Worm (Caenorhabditis elegans) whole organism, L1 larva: ENCODE measurements around the gene grl-25.

Experiments used
- C16A3.4 ChIP-seq: fragments of 150-350 bp; optimal IDR thresholded peaks from 2 replicates; lab custom pipeline; 2014; ENCODE audit warnings: missing biosample characterization, missing genetic modification characterization
- F16B12.6 ChIP-seq: fragments of 150-350 bp; optimal IDR thresholded peaks from 2 replicates; lab custom pipeline; 2014; ENCODE audit warnings: missing biosample characterization, missing genetic modification characterization
- aha-1 ChIP-seq: fragments of 150-350 bp; optimal IDR thresholded peaks from 2 replicates; lab custom pipeline; 2014; ENCODE audit warnings: missing biosample characterization, missing genetic modification characterization
- ceh-8 ChIP-seq: fragments of 200-800 bp; sonication (Bioruptor generic); optimal IDR thresholded peaks from 2 replicates; lab custom pipeline; 2018; ENCODE audit warnings: mild to moderate bottlenecking, missing genetic modification characterization, moderate library complexity, missing compliant biosample characterization
- ceh-82 ChIP-seq, 3 experiments: fragments of 150-350 bp in 1 of 3; sonication (generic microtip) in 2 of 3; optimal IDR thresholded peaks; 2 replicates each; lab custom pipeline; 2014 to 2017; ENCODE audit warnings: missing biosample characterization in 3 of 3, missing genetic modification characterization in 3 of 3
- ceh-90 ChIP-seq: sonication (generic microtip); optimal IDR thresholded peaks from 2 replicates; lab custom pipeline; 2016; ENCODE audit warnings: missing genetic modification characterization, missing compliant biosample characterization
- ces-1 ChIP-seq: fragments of 150-350 bp; optimal IDR thresholded peaks from 2 replicates; lab custom pipeline; 2014; ENCODE audit warnings: missing biosample characterization, missing genetic modification reagents, missing genetic modification characterization
- dpl-1 ChIP-seq, 3 experiments: fragments of 150-350 bp in 2 of 3; sonication (generic microtip) in 1 of 3; optimal IDR thresholded peaks; 2 replicates each; lab custom pipeline; 2014 to 2017; ENCODE audit warnings: missing biosample characterization in 3 of 3, missing genetic modification characterization in 3 of 3, missing genetic modification reagents in 3 of 3
- dsc-1 ChIP-seq: sonication (generic microtip); optimal IDR thresholded peaks from 2 replicates; lab custom pipeline; 2016; ENCODE audit warnings: mild to moderate bottlenecking, missing genetic modification characterization, missing compliant biosample characterization
- egl-27 ChIP-seq, 2 experiments: fragments of 150-350 bp in 1 of 2; sonication (generic microtip); optimal IDR thresholded peaks; 3 replicates each; lab custom pipeline; 2017 to 2018; ENCODE audit warnings: missing biosample characterization in 2 of 2, missing genetic modification characterization in 2 of 2, missing genetic modification reagents in 2 of 2
- elt-3 ChIP-seq, 6 experiments: fragments of 150-350 bp in 1 of 6; sonication (generic microtip); optimal IDR thresholded peaks; 2 replicates each; lab custom pipeline; 2017 to 2018; ENCODE audit warnings: missing biosample characterization in 6 of 6, missing genetic modification characterization in 6 of 6, inconsistent platforms in 1 of 6
- fkh-8 ChIP-seq: sonication (generic microtip); optimal IDR thresholded peaks from 2 replicates; lab custom pipeline; 2016; ENCODE audit warnings: mild to moderate bottlenecking, missing genetic modification characterization, missing compliant biosample characterization
- fos-1 ChIP-seq: fragments of 150-350 bp; optimal IDR thresholded peaks from 2 replicates; lab custom pipeline; 2014; ENCODE audit warnings: missing biosample characterization, missing genetic modification characterization
- grh-1 ChIP-seq: fragments of 200-800 bp; sonication (Bioruptor generic); IDR thresholded peaks from 2 replicates; pipeline ENCODE4 v1.3.6; 2022; ENCODE audit warnings: missing genetic modification reagents, missing genetic modification characterization, missing compliant biosample characterization
- hlh-4 ChIP-seq: sonication (generic microtip); optimal IDR thresholded peaks from 2 replicates; lab custom pipeline; 2016; ENCODE audit warnings: mild to moderate bottlenecking, missing genetic modification characterization, missing compliant biosample characterization
- hpl-2 ChIP-seq: fragments of 150-350 bp; optimal IDR thresholded peaks from 2 replicates; lab custom pipeline; 2014; ENCODE audit warnings: missing biosample characterization, missing genetic modification reagents, missing genetic modification characterization
- jun-1 ChIP-seq: fragments of 150-350 bp; optimal IDR thresholded peaks from 2 replicates; lab custom pipeline; 2014; ENCODE audit warnings: missing biosample characterization, missing genetic modification reagents, missing genetic modification characterization
- lin-14 ChIP-seq: fragments of 200-800 bp; sonication (Bioruptor generic); optimal IDR thresholded peaks from 2 replicates; lab custom pipeline; 2018; ENCODE audit warnings: mild to moderate bottlenecking, missing genetic modification characterization, moderate library complexity, missing compliant biosample characterization
- lin-39 ChIP-seq: fragments of 150-350 bp; optimal IDR thresholded peaks from 2 replicates; lab custom pipeline; 2014; ENCODE audit warnings: missing biosample characterization, missing genetic modification reagents, missing genetic modification characterization
- lir-3 ChIP-seq: sonication (generic microtip); optimal IDR thresholded peaks from 2 replicates; lab custom pipeline; 2016; ENCODE audit warnings: mild to moderate bottlenecking, missing genetic modification characterization, moderate library complexity, missing compliant biosample characterization; ENCODE audit not compliant: poor library complexity
- lsy-2 ChIP-seq, 2 experiments: fragments of 150-350 bp; optimal IDR thresholded peaks; 2 replicates each; lab custom pipeline; 2014; ENCODE audit warnings: missing biosample characterization in 2 of 2, missing genetic modification characterization in 2 of 2
- mab-9 ChIP-seq: fragments of 200-800 bp; sonication (Bioruptor generic); IDR thresholded peaks from 2 replicates; pipeline ENCODE4 v1.3.6; 2022; ENCODE audit warnings: missing genetic modification reagents, missing genetic modification characterization, missing compliant biosample characterization
- mdl-1 ChIP-seq, 2 experiments: fragments of 150-350 bp; optimal IDR thresholded peaks; 2 replicates each; lab custom pipeline; 2014 to 2017; ENCODE audit warnings: missing biosample characterization in 2 of 2, missing genetic modification characterization in 2 of 2, inconsistent platforms in 1 of 2
- mep-1 ChIP-seq: fragments of 150-350 bp; optimal IDR thresholded peaks from 2 replicates; lab custom pipeline; 2014; ENCODE audit warnings: missing biosample characterization, missing genetic modification characterization
- nhr-11 ChIP-seq: fragments of 150-350 bp; optimal IDR thresholded peaks from 2 replicates; lab custom pipeline; 2014; ENCODE audit warnings: missing biosample characterization, missing genetic modification characterization
- nhr-12 ChIP-seq: sonication (generic microtip); optimal IDR thresholded peaks from 2 replicates; lab custom pipeline; 2017; ENCODE audit warnings: missing biosample characterization, missing genetic modification characterization
- nhr-20 ChIP-seq: sonication (generic microtip); optimal IDR thresholded peaks from 2 replicates; lab custom pipeline; 2016; ENCODE audit warnings: mild to moderate bottlenecking, missing genetic modification characterization, missing compliant biosample characterization
- nhr-47 ChIP-seq: sonication (generic microtip); optimal IDR thresholded peaks from 2 replicates; lab custom pipeline; 2016; ENCODE audit warnings: mild to moderate bottlenecking, missing genetic modification characterization, moderate library complexity, missing compliant biosample characterization
- nhr-76 ChIP-seq: sonication (generic microtip); optimal IDR thresholded peaks from 2 replicates; lab custom pipeline; 2017; ENCODE audit warnings: missing biosample characterization, missing genetic modification characterization
- nhr-77 ChIP-seq: fragments of 150-350 bp; optimal IDR thresholded peaks from 2 replicates; lab custom pipeline; 2014; ENCODE audit warnings: missing biosample characterization, missing genetic modification characterization
- nhr-84 ChIP-seq: sonication (generic microtip); optimal IDR thresholded peaks from 2 replicates; lab custom pipeline; 2017; ENCODE audit warnings: missing biosample characterization, missing genetic modification characterization
- pax-3 ChIP-seq: fragments of 200-800 bp; sonication (Bioruptor generic); optimal IDR thresholded peaks from 2 replicates; lab custom pipeline; 2018; ENCODE audit warnings: mild to moderate bottlenecking, missing genetic modification characterization, moderate library complexity, missing compliant biosample characterization
- skn-1 ChIP-seq: fragments of 150-350 bp; optimal IDR thresholded peaks from 2 replicates; lab custom pipeline; 2014; ENCODE audit warnings: missing biosample characterization, missing genetic modification characterization
- sox-4 ChIP-seq: sonication (generic microtip); optimal IDR thresholded peaks from 2 replicates; lab custom pipeline; 2016; ENCODE audit warnings: missing genetic modification characterization, missing compliant biosample characterization
- sptf-1 ChIP-seq: fragments of 150-350 bp; optimal IDR thresholded peaks from 2 replicates; lab custom pipeline; 2014; ENCODE audit warnings: missing biosample characterization, missing genetic modification characterization
- tbx-2 ChIP-seq: sonication (generic microtip); optimal IDR thresholded peaks from 2 replicates; lab custom pipeline; 2016; ENCODE audit warnings: missing genetic modification characterization, missing compliant biosample characterization
- unc-62 ChIP-seq: fragments of 150-350 bp; optimal IDR thresholded peaks from 2 replicates; lab custom pipeline; 2014; ENCODE audit warnings: missing biosample characterization, missing genetic modification reagents, missing genetic modification characterization
- unc-86 ChIP-seq: sonication (generic microtip); optimal IDR thresholded peaks from 2 replicates; lab custom pipeline; 2016; ENCODE audit warnings: missing genetic modification characterization, missing compliant biosample characterization
- xbp-1 ChIP-seq: sonication (generic microtip); optimal IDR thresholded peaks from 2 replicates; lab custom pipeline; 2016; ENCODE audit warnings: missing genetic modification characterization, missing compliant biosample characterization
- zag-1 ChIP-seq: fragments of 150-350 bp; optimal IDR thresholded peaks from 2 replicates; lab custom pipeline; 2014; ENCODE audit warnings: missing biosample characterization, missing genetic modification characterization
- zip-4 ChIP-seq: fragments of 200-800 bp; sonication (Bioruptor generic); optimal IDR thresholded peaks from 2 replicates; lab custom pipeline; 2018; ENCODE audit warnings: mild to moderate bottlenecking, missing genetic modification characterization, moderate library complexity, missing compliant biosample characterization
- ztf-11 ChIP-seq, 2 experiments: sonication (generic microtip); optimal IDR thresholded peaks; 2 replicates each; lab custom pipeline; 2016 to 2017; ENCODE audit warnings: missing genetic modification characterization in 2 of 2, missing biosample characterization in 1 of 2, missing compliant biosample characterization in 1 of 2
- ztf-4 ChIP-seq: fragments of 150-350 bp; optimal IDR thresholded peaks from 2 replicates; lab custom pipeline; 2014; ENCODE audit warnings: missing biosample characterization, missing genetic modification characterization

The grl-25 gene

DNA sequence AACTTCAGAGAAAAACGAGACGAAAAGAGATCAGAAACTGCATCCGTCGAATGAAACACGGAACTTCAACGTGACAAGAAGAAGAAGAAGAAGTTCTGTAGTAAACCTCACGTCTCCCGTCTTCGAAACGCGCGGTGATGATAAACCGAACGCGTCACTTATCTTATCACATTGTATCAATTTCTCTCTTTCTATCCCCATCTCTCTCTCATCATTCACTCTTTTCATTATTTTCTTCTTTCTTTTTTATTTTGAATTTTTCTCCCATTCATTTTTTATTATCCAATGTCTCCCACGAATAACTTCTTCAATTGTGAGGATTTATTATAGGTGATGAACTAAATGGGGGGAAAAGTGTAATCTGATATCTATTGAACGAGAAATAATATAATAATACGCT lies 24.8 kb downstream of the grl-25 start (continued):
- TF ChIP-seq ceh-8 (GFP tag; lab: Kevin White, UChicago) (no peak), zag-1 (tag; lab: Kevin White, UChicago) (no peak), hlh-4 (tag; lab: Kevin White, UChicago) (no peak), sox-4 (tag; lab: Kevin White, UChicago) (no peak), egl-27 (tag; optimal IDR thresholded peaks at IDR 0.05; lab: Kevin White, UChicago) (no peak), dpl-1 (GFP tag; optimal IDR thresholded peaks at IDR 0.05; lab: Kevin White, UChicago) (no peak), skn-1 (tag; lab: Kevin White, UChicago) (peak; percentile 15), fkh-8 (no peak), nhr-12 (tag; lab: Kevin White, UChicago) (no peak), tbx-2 (tag; lab: Kevin White, UChicago) (peak; percentile 47), dsc-1 (peak; percentile 67), nhr-11 (tag; lab: Kevin White, UChicago) (no peak), mep-1 (tag; lab: Kevin White, UChicago) (no peak), nhr-20 (tag; lab: Kevin White, UChicago) (peak; percentile 47), nhr-84 (no peak), zip-4 (GFP tag; lab: Kevin White, UChicago) (no peak), lin-39 (tag; lab: Kevin White, UChicago) (no peak), ztf-4 (tag; lab: Kevin White, UChicago) (no peak), jun-1 (tag; lab: Kevin White, UChicago) (no peak), unc-86 (tag; lab: Kevin White, UChicago) (no peak), lir-3 (tag; lab: Kevin White, UChicago) (no peak), elt-3 (tag; optimal IDR thresholded peaks at IDR 0.05; lab: Kevin White, UChicago) (peak; percentile 93 to 100 (median 98)), xbp-1 (no peak), unc-62 (GFP tag; lab: Kevin White, UChicago) (no peak), nhr-77 (tag; lab: Kevin White, UChicago) (no peak), ztf-11 (tag; optimal IDR thresholded peaks at IDR 0.05; lab: Kevin White, UChicago) (no peak), sptf-1 (tag; lab: Kevin White, UChicago) (no peak), ces-1 (GFP tag; lab: Kevin White, UChicago) (no peak), mdl-1 (tag; optimal IDR thresholded peaks at IDR 0.05; lab: Kevin White, UChicago) (peak in 1 of 2 experiments; percentile 55)

DNA sequence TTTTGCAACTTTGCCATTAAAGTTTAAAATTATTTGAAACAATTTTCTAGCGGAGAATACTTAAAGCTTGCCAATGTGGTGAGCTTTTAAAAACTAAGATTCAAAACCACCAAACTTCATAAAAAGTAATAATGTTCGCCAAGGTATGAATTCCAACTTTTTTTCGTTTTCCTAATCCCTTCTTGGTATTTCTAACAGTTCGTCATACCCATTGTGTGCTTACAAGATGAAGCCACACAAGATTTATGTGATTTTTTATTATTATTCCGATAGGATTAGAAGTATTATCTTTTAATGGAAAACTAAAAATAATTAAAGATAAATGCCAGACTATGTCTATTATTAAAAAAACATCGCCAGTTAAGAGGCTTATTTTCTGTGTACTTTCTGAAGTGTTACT lies 26.0 kb downstream of the grl-25 start:
- no peak for TF ChIP-seq aha-1 (tag; lab: Kevin White, UChicago)
- TF ChIP-seq dsc-1: peak; percentile 95
- no peak for TF ChIP-seq ceh-90 (tag; lab: Kevin White, UChicago)
- no peak for TF ChIP-seq F16B12.6
- TF ChIP-seq mab-9: no peak
- TF ChIP-seq C16A3.4 (tag; lab: Kevin White, UChicago): no peak
- no peak for TF ChIP-seq lsy-2 (tag; optimal IDR thresholded peaks at IDR 0.05; lab: Kevin White, UChicago)
- TF ChIP-seq elt-3 (tag; optimal IDR thresholded peaks at IDR 0.05; lab: Kevin White, UChicago): no peak
- no peak for TF ChIP-seq nhr-76 (tag; lab: Kevin White, UChicago)
- peak; percentile 70 for TF ChIP-seq pax-3
- peak; percentile 52 for TF ChIP-seq sox-4 (tag; lab: Kevin White, UChicago)
- no peak for TF ChIP-seq fos-1 (tag; lab: Kevin White, UChicago)
- peak; percentile 34 for TF ChIP-seq nhr-47
- no peak for TF ChIP-seq nhr-12 (tag; lab: Kevin White, UChicago)
- TF ChIP-seq lir-3 (tag; lab: Kevin White, UChicago): no peak
- TF ChIP-seq xbp-1: no peak

ce11 chrIII:8988544-8988943 lies 26.5 kb downstream of the grl-25 start:
- TF ChIP-seq lsy-2 (tag; optimal IDR thresholded peaks at IDR 0.05; lab: Kevin White, UChicago) (peak in 1 of 2 experiments; percentile 9), ceh-82 (tag; optimal IDR thresholded peaks at IDR 0.05; lab: Kevin White, UChicago) (peak in 1 of 3 experiments; percentile 14), lin-14 (GFP tag; lab: Kevin White, UChicago) (peak; percentile 64), hpl-2 (GFP tag; lab: Kevin White, UChicago) (no peak), skn-1 (tag; lab: Kevin White, UChicago) (peak; percentile 2), fkh-8 (peak; percentile 39), grh-1 (GFP tag; lab: Robert Waterston, UW) (no peak)
